Worm (Caenorhabditis elegans) whole organism, L1 larva: ENCODE measurements around the gene W09C2.8.

ENCODE experiments used
- C04F5.9 ChIP-seq: sonication (generic microtip); optimal IDR thresholded peaks from 2 replicates; lab custom pipeline; 2016; ENCODE audit warnings: missing genetic modification characterization, missing compliant biosample characterization
- C16A3.4 ChIP-seq: fragments of 150-350 bp; optimal IDR thresholded peaks from 2 replicates; lab custom pipeline; 2014; ENCODE audit warnings: missing biosample characterization, missing genetic modification characterization
- Y116A8C.19 ChIP-seq: sonication (generic microtip); optimal IDR thresholded peaks from 2 replicates; lab custom pipeline; 2016; ENCODE audit warnings: missing compliant biosample characterization, missing genetic modification characterization, borderline replicate concordance
- aha-1 ChIP-seq: fragments of 150-350 bp; optimal IDR thresholded peaks from 2 replicates; lab custom pipeline; 2014; ENCODE audit warnings: missing biosample characterization, missing genetic modification characterization
- aly-2 ChIP-seq: fragments of 150-350 bp; optimal IDR thresholded peaks from 2 replicates; lab custom pipeline; 2014; ENCODE audit warnings: missing biosample characterization, missing genetic modification characterization
- ama-1 ChIP-seq: fragments of 150-350 bp; optimal IDR thresholded peaks from 2 replicates; lab custom pipeline; 2014
- blmp-1 ChIP-seq: fragments of 150-350 bp; optimal IDR thresholded peaks from 2 replicates; lab custom pipeline; 2014; ENCODE audit warnings: missing biosample characterization, missing genetic modification characterization
- ceh-63 ChIP-seq: fragments of 200-800 bp; sonication (Bioruptor generic); optimal IDR thresholded peaks from 2 replicates; lab custom pipeline; 2018; ENCODE audit warnings: mild to moderate bottlenecking, missing genetic modification characterization, missing compliant biosample characterization
- ceh-88 ChIP-seq: fragments of 200-800 bp; sonication (Bioruptor generic); IDR thresholded peaks from 2 replicates; pipeline ENCODE4 v1.3.6; 2022; ENCODE audit warnings: missing genetic modification characterization, missing compliant biosample characterization
- ces-1 ChIP-seq: fragments of 150-350 bp; optimal IDR thresholded peaks from 2 replicates; lab custom pipeline; 2014; ENCODE audit warnings: missing biosample characterization, missing genetic modification reagents, missing genetic modification characterization
- dpl-1 ChIP-seq, 3 experiments: fragments of 150-350 bp in 2 of 3; sonication (generic microtip) in 1 of 3; optimal IDR thresholded peaks; 2 replicates each; lab custom pipeline; 2014 to 2017; ENCODE audit warnings: missing biosample characterization in 3 of 3, missing genetic modification characterization in 3 of 3, missing genetic modification reagents in 3 of 3
- dsc-1 ChIP-seq: sonication (generic microtip); optimal IDR thresholded peaks from 2 replicates; lab custom pipeline; 2016; ENCODE audit warnings: mild to moderate bottlenecking, missing genetic modification characterization, missing compliant biosample characterization
- efl-1 ChIP-seq, 4 experiments: fragments of 150-350 bp; optimal IDR thresholded peaks in 3 of 4; peaks in 1 of 4; 1 replicate in 1 of 4; 2 replicates in 3 of 4; lab custom pipeline; 2014; ENCODE audit warnings: missing biosample characterization in 2 of 4, missing genetic modification characterization in 2 of 4, missing genetic modification reagents in 2 of 4
- efl-3 ChIP-seq: fragments of 200-800 bp; sonication (Bioruptor generic); optimal IDR thresholded peaks from 2 replicates; lab custom pipeline; 2018; ENCODE audit warnings: mild to moderate bottlenecking, missing genetic modification characterization, missing compliant biosample characterization
- egl-27 ChIP-seq, 2 experiments: fragments of 150-350 bp in 1 of 2; sonication (generic microtip); optimal IDR thresholded peaks; 3 replicates each; lab custom pipeline; 2017 to 2018; ENCODE audit warnings: missing biosample characterization in 2 of 2, missing genetic modification characterization in 2 of 2, missing genetic modification reagents in 2 of 2
- elt-2 ChIP-seq: sonication (generic microtip); optimal IDR thresholded peaks from 2 replicates; lab custom pipeline; 2016; ENCODE audit warnings: missing genetic modification characterization, mild to moderate bottlenecking, inconsistent platforms, missing compliant biosample characterization, missing genetic modification reagents
- elt-3 ChIP-seq, 6 experiments: fragments of 150-350 bp in 1 of 6; sonication (generic microtip); optimal IDR thresholded peaks; 2 replicates each; lab custom pipeline; 2017 to 2018; ENCODE audit warnings: missing biosample characterization in 6 of 6, missing genetic modification characterization in 6 of 6, inconsistent platforms in 1 of 6
- fkh-4 ChIP-seq: sonication (generic microtip); optimal IDR thresholded peaks from 2 replicates; lab custom pipeline; 2016; ENCODE audit warnings: missing compliant biosample characterization, missing genetic modification characterization, borderline replicate concordance
- fos-1 ChIP-seq: fragments of 150-350 bp; optimal IDR thresholded peaks from 2 replicates; lab custom pipeline; 2014; ENCODE audit warnings: missing biosample characterization, missing genetic modification characterization
- hlh-17 ChIP-seq: fragments of 200-800 bp; sonication (Bioruptor generic); optimal IDR thresholded peaks from 2 replicates; lab custom pipeline; 2018; ENCODE audit warnings: missing genetic modification characterization, mild to moderate bottlenecking, missing compliant biosample characterization, moderate library complexity, borderline replicate concordance
- hlh-4 ChIP-seq: sonication (generic microtip); optimal IDR thresholded peaks from 2 replicates; lab custom pipeline; 2016; ENCODE audit warnings: mild to moderate bottlenecking, missing genetic modification characterization, missing compliant biosample characterization
- irx-1 ChIP-seq: sonication (generic microtip); optimal IDR thresholded peaks from 2 replicates; lab custom pipeline; 2016; ENCODE audit warnings: missing genetic modification characterization, missing compliant biosample characterization
- lin-14 ChIP-seq: fragments of 200-800 bp; sonication (Bioruptor generic); optimal IDR thresholded peaks from 2 replicates; lab custom pipeline; 2018; ENCODE audit warnings: mild to moderate bottlenecking, missing genetic modification characterization, moderate library complexity, missing compliant biosample characterization
- lin-39 ChIP-seq: fragments of 150-350 bp; optimal IDR thresholded peaks from 2 replicates; lab custom pipeline; 2014; ENCODE audit warnings: missing biosample characterization, missing genetic modification reagents, missing genetic modification characterization
- lsy-2 ChIP-seq, 2 experiments: fragments of 150-350 bp; optimal IDR thresholded peaks; 2 replicates each; lab custom pipeline; 2014; ENCODE audit warnings: missing biosample characterization in 2 of 2, missing genetic modification characterization in 2 of 2
- mdl-1 ChIP-seq, 2 experiments: fragments of 150-350 bp; optimal IDR thresholded peaks; 2 replicates each; lab custom pipeline; 2014 to 2017; ENCODE audit warnings: missing biosample characterization in 2 of 2, missing genetic modification characterization in 2 of 2, inconsistent platforms in 1 of 2
- mep-1 ChIP-seq: fragments of 150-350 bp; optimal IDR thresholded peaks from 2 replicates; lab custom pipeline; 2014; ENCODE audit warnings: missing biosample characterization, missing genetic modification characterization
- nhr-11 ChIP-seq: fragments of 150-350 bp; optimal IDR thresholded peaks from 2 replicates; lab custom pipeline; 2014; ENCODE audit warnings: missing biosample characterization, missing genetic modification characterization
- nhr-19 ChIP-seq: fragments of 200-800 bp; sonication (Bioruptor generic); conservative IDR thresholded peaks from 2 replicates; pipeline ENCODE4 v1.3.6; 2022; ENCODE audit warnings: missing genetic modification characterization, missing compliant biosample characterization
- nhr-237 ChIP-seq: fragments of 150-350 bp; optimal IDR thresholded peaks from 2 replicates; lab custom pipeline; 2014; ENCODE audit warnings: missing biosample characterization, missing genetic modification characterization
- nhr-77 ChIP-seq: fragments of 150-350 bp; optimal IDR thresholded peaks from 2 replicates; lab custom pipeline; 2014; ENCODE audit warnings: missing biosample characterization, missing genetic modification characterization
- nhr-84 ChIP-seq: sonication (generic microtip); optimal IDR thresholded peaks from 2 replicates; lab custom pipeline; 2017; ENCODE audit warnings: missing biosample characterization, missing genetic modification characterization
- nhr-90 ChIP-seq: sonication (generic microtip); optimal IDR thresholded peaks from 2 replicates; lab custom pipeline; 2016; ENCODE audit warnings: mild to moderate bottlenecking, missing genetic modification characterization, missing compliant biosample characterization; ENCODE audit not compliant: poor library complexity
- pag-3 ChIP-seq: sonication (generic microtip); optimal IDR thresholded peaks from 2 replicates; lab custom pipeline; 2017; ENCODE audit warnings: missing genetic modification characterization, mild to moderate bottlenecking, missing compliant biosample characterization, antibody characterized with exemption, borderline replicate concordance; ENCODE audit not compliant: insufficient read depth
- pax-3 ChIP-seq: fragments of 200-800 bp; sonication (Bioruptor generic); optimal IDR thresholded peaks from 2 replicates; lab custom pipeline; 2018; ENCODE audit warnings: mild to moderate bottlenecking, missing genetic modification characterization, moderate library complexity, missing compliant biosample characterization
- rnt-1 ChIP-seq: sonication (generic microtip); optimal IDR thresholded peaks from 2 replicates; lab custom pipeline; 2016; ENCODE audit warnings: mild to moderate bottlenecking, missing genetic modification characterization, moderate library complexity, missing compliant biosample characterization
- snpc-4 ChIP-seq: fragments of 150-350 bp; optimal IDR thresholded peaks from 2 replicates; lab custom pipeline; 2014; ENCODE audit warnings: missing biosample characterization, missing genetic modification characterization
- snu-23 ChIP-seq: sonication (generic microtip); optimal IDR thresholded peaks from 2 replicates; lab custom pipeline; 2016; ENCODE audit warnings: missing genetic modification characterization, missing compliant biosample characterization
- sox-4 ChIP-seq: sonication (generic microtip); optimal IDR thresholded peaks from 2 replicates; lab custom pipeline; 2016; ENCODE audit warnings: missing genetic modification characterization, missing compliant biosample characterization
- sptf-1 ChIP-seq: fragments of 150-350 bp; optimal IDR thresholded peaks from 2 replicates; lab custom pipeline; 2014; ENCODE audit warnings: missing biosample characterization, missing genetic modification characterization
- tlp-1 ChIP-seq: fragments of 150-350 bp; optimal IDR thresholded peaks from 2 replicates; lab custom pipeline; 2014; ENCODE audit warnings: missing biosample characterization, missing genetic modification characterization
- unc-30 ChIP-seq: sonication (generic microtip); optimal IDR thresholded peaks from 2 replicates; lab custom pipeline; 2017; ENCODE audit warnings: missing biosample characterization, missing genetic modification characterization
- unc-98 ChIP-seq: fragments of 200-800 bp; sonication (Bioruptor generic); IDR thresholded peaks from 2 replicates; pipeline ENCODE4 v1.3.6; 2022; ENCODE audit warnings: missing genetic modification characterization, missing compliant biosample characterization
- vab-15 ChIP-seq: sonication (generic microtip); optimal IDR thresholded peaks from 2 replicates; lab custom pipeline; 2017; ENCODE audit warnings: missing genotype, mild to moderate bottlenecking, missing genetic modification characterization, missing compliant biosample characterization
- xbp-1 ChIP-seq: sonication (generic microtip); optimal IDR thresholded peaks from 2 replicates; lab custom pipeline; 2016; ENCODE audit warnings: missing genetic modification characterization, missing compliant biosample characterization
- zag-1 ChIP-seq: fragments of 150-350 bp; optimal IDR thresholded peaks from 2 replicates; lab custom pipeline; 2014; ENCODE audit warnings: missing biosample characterization, missing genetic modification characterization
- zip-4 ChIP-seq: fragments of 200-800 bp; sonication (Bioruptor generic); optimal IDR thresholded peaks from 2 replicates; lab custom pipeline; 2018; ENCODE audit warnings: mild to moderate bottlenecking, missing genetic modification characterization, moderate library complexity, missing compliant biosample characterization
- ztf-11 ChIP-seq, 2 experiments: sonication (generic microtip); optimal IDR thresholded peaks; 2 replicates each; lab custom pipeline; 2016 to 2017; ENCODE audit warnings: missing genetic modification characterization in 2 of 2, missing biosample characterization in 1 of 2, missing compliant biosample characterization in 1 of 2

The W09C2.8 gene

DNA sequence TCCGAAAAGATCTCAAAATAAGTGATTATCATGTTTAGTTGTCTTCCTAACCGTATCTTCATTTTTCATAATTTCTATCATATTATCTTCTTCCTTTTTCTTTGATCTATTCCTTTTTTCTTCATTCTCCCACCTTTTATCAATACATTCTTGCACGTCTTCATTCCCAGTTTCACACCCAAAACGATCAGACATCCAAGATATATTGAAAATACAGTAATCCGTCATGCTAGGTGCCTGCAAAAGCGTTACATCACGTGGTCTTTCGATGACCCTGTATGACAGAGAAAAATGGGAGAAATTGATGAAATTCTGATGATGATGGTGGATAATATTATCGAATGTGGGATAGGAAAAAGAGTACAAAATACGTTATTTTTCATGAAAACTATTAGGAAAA, 48.3 kb upstream of the W09C2.8 start (continued):
- TF ChIP-seq fos-1 (tag; lab: Kevin White, UChicago) (no peak), unc-30 (tag; lab: Kevin White, UChicago) (no peak), mep-1 (tag; lab: Kevin White, UChicago) (peak; percentile 43), mdl-1 (tag; optimal IDR thresholded peaks at IDR 0.05; lab: Kevin White, UChicago) (peak in 1 of 2 experiments; percentile 41), pax-3 (no peak), snu-23 (GFP tag; lab: Kevin White, UChicago) (peak; percentile 80), sox-4 (tag; lab: Kevin White, UChicago) (no peak), lsy-2 (tag; optimal IDR thresholded peaks at IDR 0.05; lab: Kevin White, UChicago) (peak; percentile 69 to 82), dpl-1 (GFP tag; optimal IDR thresholded peaks at IDR 0.05; lab: Kevin White, UChicago) (peak in 1 of 3 experiments; percentile 21), ztf-11 (tag; optimal IDR thresholded peaks at IDR 0.05; lab: Kevin White, UChicago) (no peak), lin-14 (GFP tag; lab: Kevin White, UChicago) (peak; percentile 73), zag-1 (tag; lab: Kevin White, UChicago) (no peak), efl-3 (GFP tag; lab: Kevin White, UChicago) (peak; percentile 32), elt-3 (tag; optimal IDR thresholded peaks at IDR 0.05; lab: Kevin White, UChicago) (peak in 2 of 6 experiments; percentile 80), xbp-1 (tag; lab: Kevin White, UChicago) (peak; percentile 3), elt-2 (no peak)

DNA sequence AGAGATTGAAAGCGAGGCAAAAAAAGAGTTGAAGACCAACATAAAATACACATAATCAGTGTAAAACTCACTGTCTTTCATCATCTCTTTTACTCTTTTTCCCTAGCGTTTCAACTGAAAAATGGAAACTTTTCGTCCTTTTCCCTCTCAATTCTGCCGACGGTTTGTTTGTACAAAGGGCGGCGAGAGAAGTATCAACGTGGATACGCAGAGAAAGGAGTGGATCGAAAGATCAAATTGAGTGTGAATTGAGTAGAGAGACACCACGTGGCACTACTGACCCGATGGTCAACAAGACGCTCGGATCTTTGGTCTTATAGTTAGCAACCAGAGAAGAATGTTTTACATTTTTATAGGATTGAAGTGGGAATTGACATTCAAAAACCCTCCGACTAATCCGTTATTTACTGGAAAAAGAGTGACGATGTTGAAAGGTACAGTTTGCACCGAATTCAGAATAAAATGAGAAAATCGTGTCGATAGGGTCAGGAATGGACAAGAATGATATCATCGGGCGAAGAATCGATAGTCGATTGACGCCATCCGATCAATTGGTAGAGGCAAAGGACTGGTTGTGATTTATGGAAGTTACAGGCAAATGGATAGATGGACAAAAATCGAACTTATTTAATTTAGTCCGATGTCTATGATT, 47.0 kb upstream of the W09C2.8 start:
- TF ChIP-seq nhr-90, result peak; percentile 70
- TF ChIP-seq hlh-4 (tag; lab: Kevin White, UChicago), result no peak
- TF ChIP-seq tlp-1 (tag; lab: Kevin White, UChicago), result no peak
- TF ChIP-seq fkh-4, result no peak
- TF ChIP-seq ceh-88 (GFP tag; lab: Robert Waterston, UW), result 0 out of 2 replicates have a peak, but pooled peaks have one; percentile 10
- TF ChIP-seq mdl-1 (tag; optimal IDR thresholded peaks at IDR 0.05; lab: Kevin White, UChicago), result peak; percentile 46 to 96
- TF ChIP-seq lin-39, result no peak
- TF ChIP-seq unc-98 (GFP tag; lab: Robert Waterston, UW), result no peak
- TF ChIP-seq dsc-1 (tag; lab: Kevin White, UChicago), result no peak
- peak; percentile 53 to 64 for TF ChIP-seq lsy-2 (tag; optimal IDR thresholded peaks at IDR 0.05; lab: Kevin White, UChicago)
- no peak for TF ChIP-seq zip-4 (GFP tag; lab: Kevin White, UChicago)
- no peak for TF ChIP-seq nhr-11 (tag; lab: Kevin White, UChicago)
- no peak for TF ChIP-seq pag-3
- no peak for TF ChIP-seq sptf-1 (tag; lab: Kevin White, UChicago)
- peak; percentile 89 for TF ChIP-seq lin-14 (GFP tag; lab: Kevin White, UChicago)
- TF ChIP-seq C16A3.4, result peak; percentile 40
- TF ChIP-seq ceh-63 (GFP tag; lab: Kevin White, UChicago), result no peak
- peak; percentile 79 for TF ChIP-seq nhr-77 (tag; lab: Kevin White, UChicago)
- no peak for TF ChIP-seq nhr-84 (tag; lab: Kevin White, UChicago)
- TF ChIP-seq snpc-4 (tag; lab: Kevin White, UChicago), result no peak
- TF ChIP-seq aly-2, result no peak
- TF ChIP-seq efl-1 (optimal IDR thresholded peaks at IDR 0.05; lab: Kevin White, UChicago), result peak; percentile 7 to 40
- peak; percentile 6 to 87 for TF ChIP-seq efl-1 (GFP tag; optimal IDR thresholded peaks at IDR 0.05 in 1 of 2; lab: Kevin White, UChicago)
- no peak for TF ChIP-seq hlh-17 (GFP tag; lab: Kevin White, UChicago)
- no peak for TF ChIP-seq vab-15 (tag; lab: Kevin White, UChicago)
- TF ChIP-seq rnt-1, result peak; percentile 30
- TF ChIP-seq sox-4 (tag; lab: Kevin White, UChicago), result no peak
- TF ChIP-seq efl-3 (GFP tag; lab: Kevin White, UChicago), result no peak
- peak in 1 of 2 experiments; percentile 25 for TF ChIP-seq egl-27 (tag; optimal IDR thresholded peaks at IDR 0.05; lab: Kevin White, UChicago)
- TF ChIP-seq aha-1 (tag; lab: Kevin White, UChicago), result no peak
- peak; percentile 62 for TF ChIP-seq nhr-19 (GFP tag; lab: Robert Waterston, UW)
- no peak for TF ChIP-seq Y116A8C.19 (tag; lab: Kevin White, UChicago)
- TF ChIP-seq ama-1 (lab: Kevin White, UChicago), result no peak
- no peak for TF ChIP-seq C04F5.9 (tag; lab: Kevin White, UChicago)
- TF ChIP-seq nhr-237 (tag; lab: Kevin White, UChicago), result peak; percentile 46
- TF ChIP-seq blmp-1 (tag; lab: Kevin White, UChicago), result peak; percentile 84
- TF ChIP-seq dpl-1 (GFP tag; optimal IDR thresholded peaks at IDR 0.05; lab: Kevin White, UChicago), result peak in 2 of 3 experiments; percentile 14 to 39
- no peak for TF ChIP-seq ces-1
- TF ChIP-seq irx-1 (tag; lab: Kevin White, UChicago), result peak; percentile 50
